Fruit fly (Drosophila melanogaster): ENCODE results near the gene Hipk.
A peak's percentile ranks its signal among the peaks of the same experiment; 100 is the strongest.

Gene Hipk

dm6 chr3L:533807-534206 is 9.1 kb upstream of the Hipk start (continued):
- peak; percentile 58 for TF ChIP-seq CG6689 (GFP tag; IDR thresholded peaks at IDR 0.05)
- TF ChIP-seq insv (GFP tag; optimal IDR thresholded peaks at IDR 0.05), result no peak
- TF ChIP-seq H2.0 (GFP tag; IDR thresholded peaks at IDR 0.05), result 0 out of 2 replicates have a peak, but pooled peaks have one; percentile 22
- no peak for TF ChIP-seq CG10321 (GFP tag; IDR thresholded peaks at IDR 0.05)
- TF ChIP-seq CG12155 (GFP tag; optimal IDR thresholded peaks at IDR 0.05), result no peak
- 0 out of 2 replicates have a peak, but pooled peaks have one; percentile 27 for TF ChIP-seq CG2129 (GFP tag; IDR thresholded peaks at IDR 0.05; ENCODE audit: partially characterized antibody)
- TF ChIP-seq lab (GFP tag; optimal IDR thresholded peaks at IDR 0.05), result no peak
- TF ChIP-seq dmrt11E (tag; optimal IDR thresholded peaks at IDR 0.05), result peak; percentile 14
- no peak for TF ChIP-seq CG8388 (GFP tag; optimal IDR thresholded peaks at IDR 0.05)
- TF ChIP-seq CG17361 (GFP tag; IDR thresholded peaks at IDR 0.05), result 0 out of 3 replicates have a peak, but pooled peaks have one; percentile 28
- TF ChIP-seq CoRest (tag; optimal IDR thresholded peaks at IDR 0.05), result no peak
- TF ChIP-seq CG10267 (tag; optimal IDR thresholded peaks at IDR 0.05), result peak; percentile 12
- no peak for TF ChIP-seq br (optimal IDR thresholded peaks at IDR 0.05)
- TF ChIP-seq Hr51 (GFP tag; optimal IDR thresholded peaks at IDR 0.05), result peak in 1 of 2 experiments; percentile 4
- TF ChIP-seq sens-2 (GFP tag; IDR thresholded peaks at IDR 0.05), result no peak
- TF ChIP-seq Rfx (GFP tag; IDR thresholded peaks at IDR 0.05), result peak; percentile 53
- TF ChIP-seq CG14710 (tag; optimal IDR thresholded peaks at IDR 0.05), result peak; percentile 12
- 0 out of 3 replicates have a peak, but pooled peaks have one; percentile 20 for TF ChIP-seq CG34422 (GFP tag; IDR thresholded peaks at IDR 0.05)
- TF ChIP-seq tgo (GFP tag; IDR thresholded peaks at IDR 0.05), result 0 out of 3 replicates have a peak, but pooled peaks have one; percentile 35
- TF ChIP-seq CG2678 (tag; optimal IDR thresholded peaks at IDR 0.05), result peak; percentile 0
- peak; percentile 65; the same call in 1 of the 3 replicates for TF ChIP-seq so (GFP tag; IDR thresholded peaks at IDR 0.05)
- TF ChIP-seq CG7786 (GFP tag; optimal IDR thresholded peaks at IDR 0.05), result no peak
- TF ChIP-seq CG32532 (GFP tag; IDR thresholded peaks at IDR 0.05), result peak; percentile 28; the same call in 1 of the 2 replicates
- peak; percentile 5 for TF ChIP-seq CG17359 (tag; optimal IDR thresholded peaks at IDR 0.05)
- TF ChIP-seq CG17385 (GFP tag; optimal IDR thresholded peaks at IDR 0.05), result peak; percentile 23
- TF ChIP-seq p53 (GFP tag; optimal IDR thresholded peaks at IDR 0.05), result no peak
- no peak for TF ChIP-seq CG5245 (GFP tag; optimal IDR thresholded peaks at IDR 0.05)
- TF ChIP-seq B-H1 (GFP tag; IDR thresholded peaks at IDR 0.05), result no peak
- TF ChIP-seq gce (GFP tag; IDR thresholded peaks at IDR 0.05), result 0 out of 3 replicates have a peak, but pooled peaks have one; percentile 50
- TF ChIP-seq oc (tag; optimal IDR thresholded peaks at IDR 0.05), result peak; percentile 8
- TF ChIP-seq CG4360 (GFP tag; IDR thresholded peaks at IDR 0.05), result no peak
- no peak for TF ChIP-seq pita (GFP tag; optimal IDR thresholded peaks at IDR 0.05)
- TF ChIP-seq Hmx (GFP tag; optimal IDR thresholded peaks at IDR 0.05), result no peak
- TF ChIP-seq CG17328 (GFP tag; IDR thresholded peaks at IDR 0.05), result peak; percentile 43; the same call in 1 of the 2 replicates
- TF ChIP-seq otp (GFP tag; IDR thresholded peaks at IDR 0.05), result no peak
- no peak for TF ChIP-seq emc (GFP tag; optimal IDR thresholded peaks at IDR 0.05)
- no peak for TF ChIP-seq CG8290 (GFP tag; optimal IDR thresholded peaks at IDR 0.05)
- TF ChIP-seq CG8290 (tag; optimal IDR thresholded peaks at IDR 0.05), result peak in 1 of 2 experiments; percentile 12
- 0 out of 2 replicates have a peak, but pooled peaks have one; percentile 28 for TF ChIP-seq slbo (GFP tag; IDR thresholded peaks at IDR 0.05)
- TF ChIP-seq ewg (GFP tag; optimal IDR thresholded peaks at IDR 0.05), result no peak
- TF ChIP-seq dm (GFP tag; optimal IDR thresholded peaks at IDR 0.05), result no peak
- no peak for TF ChIP-seq Dbx (GFP tag; IDR thresholded peaks at IDR 0.05)
- TF ChIP-seq CG4820 (GFP tag; optimal IDR thresholded peaks at IDR 0.05), result no peak
- TF ChIP-seq pros (GFP tag; optimal IDR thresholded peaks at IDR 0.05), result no peak
- peak; percentile 31 for TF ChIP-seq CG18599 (GFP tag; optimal IDR thresholded peaks at IDR 0.05)
- TF ChIP-seq Camta (GFP tag; optimal IDR thresholded peaks at IDR 0.05), result no peak
- TF ChIP-seq CG17829 (tag; optimal IDR thresholded peaks at IDR 0.05), result peak; percentile 34
- no peak for TF ChIP-seq CG10147 (GFP tag; optimal IDR thresholded peaks at IDR 0.05)
- TF ChIP-seq CG4617 (GFP tag; optimal IDR thresholded peaks at IDR 0.05; ENCODE audit: borderline replicate concordance), result no peak
- TF ChIP-seq CG12942 (GFP tag; optimal IDR thresholded peaks at IDR 0.05), result no peak
- 0 out of 3 replicates have a peak, but pooled peaks have one; percentile 33 for TF ChIP-seq HLH4C (GFP tag; IDR thresholded peaks at IDR 0.05; ENCODE audit: partially characterized antibody)

All from whole organism, embryonic.